Fruit fly (Drosophila melanogaster): ENCODE data around the gene PK2-R2.

- TF ChIP-seq CG8119 (GFP tag; IDR thresholded peaks at IDR 0.05) (no peak), lz (GFP tag; optimal IDR thresholded peaks at IDR 0.05) (no peak), Hr38 (GFP tag; optimal IDR thresholded peaks at IDR 0.05) (no peak), CG10631 (GFP tag; optimal IDR thresholded peaks at IDR 0.05) (no peak), Lpt (GFP tag; optimal IDR thresholded peaks at IDR 0.05) (no peak), achi (GFP tag; optimal IDR thresholded peaks at IDR 0.05) (no peak), CG6792 (GFP tag; optimal IDR thresholded peaks at IDR 0.05) (no peak), CG16779 (tag; optimal IDR thresholded peaks at IDR 0.05) (no peak), CG31627 (GFP tag; optimal IDR thresholded peaks at IDR 0.05) (no peak), Ets96B (tag; optimal IDR thresholded peaks at IDR 0.05) (no peak), esn (GFP tag; optimal IDR thresholded peaks at IDR 0.05) (no peak), pdm3 (GFP tag; optimal IDR thresholded peaks at IDR 0.05) (no peak), Sox14 (GFP tag; optimal IDR thresholded peaks at IDR 0.05) (no peak)
These were observed 27.4 kb downstream of the PK2-R2 start for dm6 chr3R:13306595-13306994.
